Fruit fly (Drosophila melanogaster) whole organism, embryonic: ENCODE measurements around the gene lwr.
A peak's percentile ranks its signal among the peaks of the same experiment; 100 is the strongest.

Experiments
- Asciz ChIP-seq: fragments of 200-800 bp; sonication (Bioruptor generic); optimal IDR thresholded peaks from 2 replicates; lab custom pipeline; 2017; ENCODE audit warnings: missing biosample characterization, mild to moderate bottlenecking, missing genetic modification characterization, missing genetic modification reagents
- Atf6 ChIP-seq: fragments of 200-800 bp; sonication (Bioruptor generic); IDR thresholded peaks from 2 replicates; pipeline ENCODE4 v1.3.6; 2022; ENCODE audit warnings: missing biosample characterization, missing genetic modification characterization
- Bdp1 ChIP-seq: fragments of 200-800 bp; sonication (Bioruptor generic); optimal IDR thresholded peaks from 3 replicates; lab custom pipeline; 2016; ENCODE audit warnings: missing biosample characterization, missing genetic modification characterization
- CG10147 ChIP-seq: fragments of 200-800 bp; sonication (Bioruptor generic); optimal IDR thresholded peaks from 2 replicates; lab custom pipeline; 2019; ENCODE audit warnings: missing biosample characterization, mild to moderate bottlenecking, missing genetic modification characterization, moderate library complexity
- CG10321 ChIP-seq: fragments of 200-800 bp; sonication (Bioruptor generic); IDR thresholded peaks from 2 replicates; pipeline ENCODE4 v1.3.6; 2022; ENCODE audit warnings: missing biosample characterization, missing genetic modification characterization
- CG10431 ChIP-seq: fragments of 200-800 bp; sonication (Bioruptor generic); optimal IDR thresholded peaks from 3 replicates; lab custom pipeline; 2018; ENCODE audit warnings: missing biosample characterization, mild to moderate bottlenecking, missing genetic modification characterization
- CG10462 ChIP-seq: fragments of 200-800 bp; sonication (Bioruptor generic); optimal IDR thresholded peaks from 2 replicates; lab custom pipeline; 2016; ENCODE audit warnings: missing biosample characterization, missing genetic modification characterization
- CG10654 ChIP-seq: fragments of 200-800 bp; sonication (Bioruptor generic); optimal IDR thresholded peaks from 2 replicates; lab custom pipeline; 2016; ENCODE audit warnings: missing biosample characterization, missing genetic modification characterization
- CG11696 ChIP-seq: fragments of 200-800 bp; sonication (Bioruptor generic); IDR thresholded peaks from 2 replicates; pipeline ENCODE4 v1.3.6; 2022; ENCODE audit warnings: missing biosample characterization, missing genetic modification characterization
- CG12071 ChIP-seq: fragments of 200-800 bp; sonication (Bioruptor generic); optimal IDR thresholded peaks from 3 replicates; lab custom pipeline; 2018; ENCODE audit warnings: missing biosample characterization, mild to moderate bottlenecking, missing genetic modification characterization
- CG12659 ChIP-seq: fragments of 200-800 bp; sonication (Bioruptor generic); optimal IDR thresholded peaks from 3 replicates; lab custom pipeline; 2017; ENCODE audit warnings: mild to moderate bottlenecking, missing biosample characterization, missing genetic modification reagents, missing genetic modification characterization
- CG1603 ChIP-seq: fragments of 200-800 bp; sonication (Bioruptor generic); optimal IDR thresholded peaks from 2 replicates; lab custom pipeline; 2019; ENCODE audit warnings: missing biosample characterization, mild to moderate bottlenecking, missing genetic modification characterization, moderate library complexity
- CG17361 ChIP-seq: fragments of 200-800 bp; sonication (Bioruptor generic); IDR thresholded peaks from 3 replicates; pipeline ENCODE4 v1.3.6; 2022; ENCODE audit warnings: missing biosample characterization, missing genetic modification characterization
- CG17385 ChIP-seq: fragments of 200-800 bp; sonication (Bioruptor generic); optimal IDR thresholded peaks from 3 replicates; lab custom pipeline; 2018; ENCODE audit warnings: missing biosample characterization, mild to moderate bottlenecking, missing genetic modification characterization
- CG17802 ChIP-seq: fragments of 200-800 bp; sonication (Bioruptor generic); optimal IDR thresholded peaks from 2 replicates; lab custom pipeline; 2018; ENCODE audit warnings: missing biosample characterization, mild to moderate bottlenecking, missing genetic modification characterization, moderate library complexity
- CG17829 ChIP-seq: fragments of 200-800 bp; optimal IDR thresholded peaks from 2 replicates; lab custom pipeline; 2019; ENCODE audit warnings: missing biosample characterization, mild to moderate bottlenecking, missing genetic modification characterization, moderate library complexity
- CG18262 ChIP-seq: fragments of 200-800 bp; optimal IDR thresholded peaks from 3 replicates; lab custom pipeline; 2019; ENCODE audit warnings: missing biosample characterization, mild to moderate bottlenecking, missing genetic modification characterization, moderate library complexity
- CG6175 ChIP-seq: fragments of 200-800 bp; sonication (Bioruptor generic); IDR thresholded peaks from 3 replicates; pipeline ENCODE4 v1.3.6; 2022; ENCODE audit warnings: missing biosample characterization, missing genetic modification characterization
- CG6254 ChIP-seq: fragments of 200-800 bp; sonication (Bioruptor generic); optimal IDR thresholded peaks from 3 replicates; lab custom pipeline; 2017; ENCODE audit warnings: mild to moderate bottlenecking, missing biosample characterization, missing genetic modification reagents, missing genetic modification characterization
- CG6813 ChIP-seq: fragments of 200-800 bp; sonication (Bioruptor generic); optimal IDR thresholded peaks from 2 replicates; lab custom pipeline; 2017; ENCODE audit warnings: missing biosample characterization, missing genetic modification characterization, mild to moderate bottlenecking, moderate library complexity, missing genetic modification reagents
- CG7928 ChIP-seq: fragments of 200-800 bp; sonication (Bioruptor generic); optimal IDR thresholded peaks from 2 replicates; lab custom pipeline; 2017; ENCODE audit warnings: missing biosample characterization, mild to moderate bottlenecking, missing genetic modification characterization
- CG9215 ChIP-seq: fragments of 200-800 bp; sonication (Bioruptor generic); IDR thresholded peaks from 2 replicates; pipeline ENCODE4 v1.3.6; 2022; ENCODE audit warnings: missing biosample characterization, missing genetic modification characterization
- CTCF ChIP-seq: fragments of 200-800 bp; sonication (Bioruptor generic); optimal IDR thresholded peaks from 2 replicates; lab custom pipeline; 2017; ENCODE audit warnings: missing biosample characterization, mild to moderate bottlenecking, missing genetic modification characterization, moderate library complexity
- Gsc ChIP-seq: fragments of 200-800 bp; sonication (Bioruptor generic); IDR thresholded peaks from 2 replicates; pipeline ENCODE4 v1.3.6; 2022; ENCODE audit warnings: missing biosample characterization, missing genetic modification characterization
- Hmr ChIP-seq: fragments of 200-800 bp; sonication (Bioruptor generic); optimal IDR thresholded peaks from 3 replicates; lab custom pipeline; 2017; ENCODE audit warnings: mild to moderate bottlenecking, missing biosample characterization, missing genetic modification reagents, missing genetic modification characterization
- Hr78 ChIP-seq, 2 experiments: fragments of 200-800 bp in 1 of 2; fragments of >200 bp in 1 of 2; sonication (Bioruptor generic) in 1 of 2; optimal IDR thresholded peaks; 2 replicates each; lab custom pipeline; 2017 to 2019; ENCODE audit warnings: missing biosample characterization in 2 of 2, missing genetic modification characterization in 2 of 2, mild to moderate bottlenecking in 1 of 2, moderate library complexity in 1 of 2
- Lhr ChIP-seq: fragments of 200-800 bp; sonication (Bioruptor generic); optimal IDR thresholded peaks from 3 replicates; lab custom pipeline; 2017; ENCODE audit warnings: mild to moderate bottlenecking, missing biosample characterization, missing genetic modification reagents, missing genetic modification characterization
- NK7.1 ChIP-seq: fragments of 200-800 bp; sonication (Bioruptor generic); optimal IDR thresholded peaks from 3 replicates; lab custom pipeline; 2016; ENCODE audit warnings: missing biosample characterization, missing genetic modification characterization
- Nf-YC ChIP-seq: fragments of 200-800 bp; optimal IDR thresholded peaks from 3 replicates; lab custom pipeline; 2019; ENCODE audit warnings: missing biosample characterization, mild to moderate bottlenecking, missing genetic modification characterization, moderate library complexity
- Opbp ChIP-seq: fragments of 200-800 bp; sonication (Bioruptor generic); IDR thresholded peaks from 3 replicates; pipeline ENCODE4 v1.3.6; 2022; ENCODE audit warnings: missing biosample characterization, missing genetic modification characterization; ENCODE audit not compliant: partially characterized antibody
- Ravus ChIP-seq: fragments of 200-800 bp; sonication (Bioruptor generic); IDR thresholded peaks from 2 replicates; pipeline ENCODE4 v1.3.6; 2022; ENCODE audit warnings: missing biosample characterization, missing genetic modification characterization
- Rfx ChIP-seq: fragments of 200-800 bp; sonication (Bioruptor generic); IDR thresholded peaks from 2 replicates; pipeline ENCODE4 v1.3.6; 2022; ENCODE audit warnings: missing biosample characterization, missing genetic modification characterization
- ase ChIP-seq: fragments of 200-800 bp; sonication (Bioruptor generic); IDR thresholded peaks from 3 replicates; pipeline ENCODE4 v1.3.6; 2022; ENCODE audit warnings: missing biosample characterization, missing genetic modification characterization
- ato ChIP-seq: fragments of 200-800 bp; sonication (Bioruptor generic); IDR thresholded peaks from 2 replicates; pipeline ENCODE4 v1.3.6; 2022; ENCODE audit warnings: missing biosample characterization, missing genetic modification characterization; ENCODE audit not compliant: partially characterized antibody
- cas ChIP-seq: fragments of 200-800 bp; sonication (Bioruptor generic); IDR thresholded peaks from 2 replicates; pipeline ENCODE4 v1.3.6; 2022; ENCODE audit warnings: missing biosample characterization, missing genetic modification characterization
- chm ChIP-seq: fragments of 200-800 bp; sonication (Bioruptor generic); IDR thresholded peaks from 2 replicates; pipeline ENCODE4 v1.3.6; 2022; ENCODE audit warnings: missing biosample characterization, missing genetic modification characterization
- dan ChIP-seq: fragments of 200-800 bp; sonication (Bioruptor generic); IDR thresholded peaks from 2 replicates; pipeline ENCODE4 v1.3.6; 2022; ENCODE audit warnings: missing biosample characterization, missing genetic modification characterization
- ftz-f1 ChIP-seq: fragments of 200-800 bp; sonication (Bioruptor generic); optimal IDR thresholded peaks from 2 replicates; lab custom pipeline; 2016; ENCODE audit warnings: missing biosample characterization, missing genetic modification characterization
- ham ChIP-seq: fragments of 200-800 bp; sonication (Bioruptor generic); IDR thresholded peaks from 2 replicates; pipeline ENCODE4 v1.3.6; 2022; ENCODE audit warnings: missing biosample characterization, missing genetic modification characterization
- kni ChIP-seq: fragments of 200-800 bp; sonication (Bioruptor generic); optimal IDR thresholded peaks from 3 replicates; lab custom pipeline; 2017; ENCODE audit warnings: mild to moderate bottlenecking, missing biosample characterization, missing genetic modification reagents, missing genetic modification characterization
- lov ChIP-seq, 2 experiments: fragments of 200-800 bp in 1 of 2; fragments of >200 bp in 1 of 2; sonication (Bioruptor generic) in 1 of 2; IDR thresholded peaks in 1 of 2; optimal IDR thresholded peaks in 1 of 2; 2 replicates in 1 of 2; 3 replicates in 1 of 2; pipeline versions ENCODE4 v1.3.6 to Lab custom; 2017 to 2022; ENCODE audit warnings: missing biosample characterization in 1 of 2, missing genetic modification characterization in 1 of 2
- pb ChIP-seq: fragments of 200-800 bp; sonication (Bioruptor generic); optimal IDR thresholded peaks from 3 replicates; lab custom pipeline; 2016; ENCODE audit warnings: missing biosample characterization, missing genetic modification characterization
- psq ChIP-seq: fragments of 200-800 bp; sonication (Bioruptor generic); optimal IDR thresholded peaks from 2 replicates; lab custom pipeline; 2017; ENCODE audit warnings: missing biosample characterization, missing genetic modification characterization
- repo ChIP-seq: fragments of 200-800 bp; sonication (Bioruptor generic); optimal IDR thresholded peaks from 2 replicates; lab custom pipeline; 2016; ENCODE audit warnings: missing biosample characterization, missing genetic modification characterization
- sima ChIP-seq: fragments of 200-800 bp; sonication (Bioruptor generic); optimal IDR thresholded peaks from 2 replicates; lab custom pipeline; 2016; ENCODE audit warnings: missing biosample characterization, missing genetic modification characterization
- tgo ChIP-seq: fragments of 200-800 bp; sonication (Bioruptor generic); IDR thresholded peaks from 3 replicates; pipeline ENCODE4 v1.3.6; 2022; ENCODE audit warnings: missing biosample characterization, missing genetic modification characterization
- tin ChIP-seq: fragments of 200-800 bp; sonication (Bioruptor generic); optimal IDR thresholded peaks from 3 replicates; lab custom pipeline; 2016; ENCODE audit warnings: missing biosample characterization, missing genetic modification characterization
- trem ChIP-seq: fragments of 200-800 bp; optimal IDR thresholded peaks from 3 replicates; lab custom pipeline; 2019; ENCODE audit warnings: missing biosample characterization, mild to moderate bottlenecking, missing genetic modification characterization, moderate library complexity
- tup ChIP-seq: fragments of 200-800 bp; sonication (Bioruptor generic); optimal IDR thresholded peaks from 2 replicates; lab custom pipeline; 2016; ENCODE audit warnings: missing biosample characterization, mild to moderate bottlenecking, missing genetic modification characterization, moderate library complexity
- unpg ChIP-seq: fragments of 200-800 bp; sonication (Bioruptor generic); optimal IDR thresholded peaks from 3 replicates; lab custom pipeline; 2018; ENCODE audit warnings: missing biosample characterization, mild to moderate bottlenecking, missing genetic modification characterization, moderate library complexity

Gene lwr

DNA sequence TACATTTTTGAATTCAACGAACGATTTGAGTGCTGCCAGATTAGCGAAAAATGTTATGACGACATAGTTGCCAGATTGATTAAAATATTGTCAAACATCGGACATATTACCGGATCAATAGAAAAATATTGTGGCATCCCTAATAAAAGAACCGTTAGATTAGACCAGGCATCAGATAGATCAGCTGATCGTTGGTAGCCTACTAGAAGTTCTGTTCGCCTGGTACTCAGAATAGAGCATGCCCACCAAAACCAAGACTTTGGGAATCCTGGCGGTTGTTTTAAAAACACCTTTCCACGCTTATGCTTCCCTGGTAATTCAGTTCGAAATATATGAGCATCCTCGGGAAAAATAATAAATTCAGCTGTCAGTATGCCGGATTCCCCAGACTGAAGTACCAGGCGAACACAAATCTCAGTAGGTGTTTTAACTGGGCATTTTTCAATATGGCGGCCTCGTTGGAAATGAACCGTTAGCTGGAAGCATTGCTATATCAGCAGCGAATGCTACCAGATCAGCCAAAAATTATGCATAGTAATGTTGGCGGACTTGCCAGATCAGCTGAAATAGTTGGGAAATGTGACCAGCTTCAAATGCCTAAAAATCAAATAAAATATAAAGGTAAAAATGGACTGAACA is 1.7 kb downstream of the lwr start (continued):
- TF ChIP-seq ato: peak; percentile 73; the same call in 1 of the 2 replicates
- TF ChIP-seq CG7928 (GFP tag; lab: Kevin White, UChicago): peak; percentile 9
- TF ChIP-seq tup (GFP tag; lab: Kevin White, UChicago): no peak
- TF ChIP-seq sima (GFP tag; lab: Kevin White, UChicago): no peak
- no peak for TF ChIP-seq pb (GFP tag; lab: Kevin White, UChicago)
- no peak for TF ChIP-seq CG6175 (GFP tag; lab: Robert Waterston, UW)
- no peak for TF ChIP-seq Bdp1 (GFP tag; lab: Kevin White, UChicago)
- no peak for TF ChIP-seq CG9215 (GFP tag; lab: Robert Waterston, UW)
- peak; percentile 78 for TF ChIP-seq CG1603 (tag; lab: Kevin White, UChicago)
- no peak for TF ChIP-seq NK7.1 (GFP tag; lab: Kevin White, UChicago)
- TF ChIP-seq CG10431 (GFP tag; lab: Kevin White, UChicago): peak; percentile 42
- peak; percentile 56 for TF ChIP-seq Nf-YC
- peak; percentile 47; the same call in 1 of the 2 replicates for TF ChIP-seq Rfx (GFP tag; lab: Robert Waterston, UW)
- TF ChIP-seq psq (GFP tag; lab: Kevin White, UChicago): no peak
- peak; percentile 57 for TF ChIP-seq ftz-f1 (GFP tag; lab: Kevin White, UChicago)
- no peak for TF ChIP-seq CG10321 (GFP tag; lab: Robert Waterston, UW)
- TF ChIP-seq chm (GFP tag; lab: Robert Waterston, UW): no peak
- no peak for TF ChIP-seq cas
- no peak for TF ChIP-seq Ravus
- no peak for TF ChIP-seq repo (GFP tag; lab: Kevin White, UChicago)
- peak; percentile 17 for TF ChIP-seq CG6813
- TF ChIP-seq unpg (GFP tag; lab: Kevin White, UChicago): peak; percentile 19
- TF ChIP-seq CG6254 (GFP tag; lab: Kevin White, UChicago): peak; percentile 1
- TF ChIP-seq Opbp: peak; percentile 37; the same call in 2 of the 3 replicates
- TF ChIP-seq CG17829 (tag; lab: Kevin White, UChicago): peak; percentile 17
- peak; percentile 57 for TF ChIP-seq CTCF (GFP tag; lab: Kevin White, UChicago)
- no peak for TF ChIP-seq tin (GFP tag; lab: Kevin White, UChicago)
- no peak for TF ChIP-seq lov (optimal IDR thresholded peaks at IDR 0.05; lab: Kevin White, UChicago)
- TF ChIP-seq lov (GFP tag; IDR thresholded peaks at IDR 0.05; lab: Robert Waterston, UW): 0 out of 3 replicates have a peak, but pooled peaks have one; percentile 44
- TF ChIP-seq CG18262: peak; percentile 43
- peak; percentile 58 for TF ChIP-seq trem
- peak; percentile 16 for TF ChIP-seq CG10147
- no peak for TF ChIP-seq CG11696
- no peak for TF ChIP-seq Gsc
- TF ChIP-seq kni (GFP tag; lab: Kevin White, UChicago): peak; percentile 100
- peak; percentile 95 for TF ChIP-seq CG10462 (GFP tag; lab: Kevin White, UChicago)
- no peak for TF ChIP-seq Asciz
- no peak for TF ChIP-seq tgo (GFP tag; lab: Robert Waterston, UW)
- TF ChIP-seq CG12071 (GFP tag; lab: Kevin White, UChicago): no peak
- no peak for TF ChIP-seq CG17385
- no peak for TF ChIP-seq CG10654 (GFP tag; lab: Kevin White, UChicago)
- 0 out of 3 replicates have a peak, but pooled peaks have one; percentile 36 for TF ChIP-seq ase (GFP tag; lab: Robert Waterston, UW)
- TF ChIP-seq Lhr (GFP tag; lab: Kevin White, UChicago): peak; percentile 100
- TF ChIP-seq CG17361: peak; percentile 47; the same call in 2 of the 3 replicates
- TF ChIP-seq Atf6 (GFP tag; lab: Robert Waterston, UW): no peak
- TF ChIP-seq Hmr: peak; percentile 94
- no peak for TF ChIP-seq ham
- TF ChIP-seq dan (GFP tag; lab: Robert Waterston, UW): no peak
- no peak for TF ChIP-seq CG17802 (tag; lab: Kevin White, UChicago)
- peak; percentile 87 for TF ChIP-seq CG12659
- no peak for TF ChIP-seq Hr78 (GFP tag; optimal IDR thresholded peaks at IDR 0.05; lab: Kevin White, UChicago)
